Worm (Caenorhabditis elegans): Measurements from ENCODE around the gene F26G1.1.

DNA sequence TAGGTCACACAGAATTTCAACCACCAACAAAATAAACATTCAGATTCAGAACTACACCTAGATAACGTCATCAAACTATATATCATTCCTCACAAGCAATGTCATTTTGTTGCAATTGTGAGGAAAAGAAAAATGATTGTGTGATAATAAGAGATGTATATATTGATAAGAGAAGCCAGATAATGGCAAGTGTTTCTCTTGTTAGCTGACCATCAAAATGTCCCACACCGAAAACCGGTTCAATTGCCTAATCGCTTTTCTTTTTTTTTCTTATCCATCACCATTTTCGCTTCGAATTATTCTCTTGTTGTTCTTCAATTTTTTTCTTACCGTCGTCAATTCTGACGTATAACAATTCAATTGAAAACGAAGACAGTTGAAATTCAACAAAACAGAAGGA lies 19.0 kb upstream of the F26G1.1 start:
- no peak for TF ChIP-seq nhr-11 (tag; optimal IDR thresholded peaks at IDR 0.05)
- no peak for TF ChIP-seq fkh-10 (GFP tag; optimal IDR thresholded peaks at IDR 0.05)
- no peak for TF ChIP-seq ama-1 (optimal IDR thresholded peaks at IDR 0.05)
- no peak for TF ChIP-seq aly-2 (tag; optimal IDR thresholded peaks at IDR 0.05)
- no peak for TF ChIP-seq unc-39 (tag; optimal IDR thresholded peaks at IDR 0.05)
- peak; percentile 26 for TF ChIP-seq nhr-25 (tag; optimal IDR thresholded peaks at IDR 0.05; ENCODE audit: borderline replicate concordance, insufficient read depth)
- TF ChIP-seq hlh-30 (tag; optimal IDR thresholded peaks at IDR 0.05; ENCODE audit: insufficient read depth): no peak
- TF ChIP-seq nhr-237 (tag; optimal IDR thresholded peaks at IDR 0.05): no peak
- no peak for TF ChIP-seq lsy-2 (tag; optimal IDR thresholded peaks at IDR 0.05)
- TF ChIP-seq mep-1 (tag; optimal IDR thresholded peaks at IDR 0.05): no peak
- peak; percentile 23 for TF ChIP-seq nhr-48 (tag; optimal IDR thresholded peaks at IDR 0.05)
- TF ChIP-seq snpc-1.2 (GFP tag; IDR thresholded peaks at IDR 0.05): no peak
- no peak for TF ChIP-seq mdl-1 (tag; optimal IDR thresholded peaks at IDR 0.05)
